Worm (Caenorhabditis elegans): ENCODE measurements around the gene Y62H9A.14.

DNA sequence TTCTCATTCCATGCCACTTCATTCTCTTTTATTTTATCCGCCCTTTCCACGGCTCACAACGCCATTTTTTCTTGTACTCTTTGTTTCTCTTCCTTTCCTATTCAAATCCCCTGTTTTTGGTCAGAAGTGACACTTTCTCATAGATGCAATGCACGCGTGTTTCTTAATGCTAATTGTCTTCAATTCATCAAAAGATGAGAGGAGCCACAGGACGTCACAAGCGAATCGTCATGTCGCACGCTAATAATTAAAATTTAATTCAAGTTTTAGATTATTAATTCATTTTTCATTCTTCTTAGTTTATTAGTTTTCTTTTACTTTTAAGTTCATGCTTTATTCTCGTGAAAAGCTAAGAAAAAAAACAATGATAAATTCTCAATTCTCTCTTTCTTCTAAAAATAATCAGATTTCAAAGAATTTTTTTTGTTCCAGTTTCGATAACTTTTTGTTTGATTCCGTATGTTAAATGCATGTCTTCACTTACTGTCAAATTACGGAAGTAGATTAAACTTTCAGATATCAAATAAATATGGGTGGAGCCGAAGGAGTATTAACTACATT lies at the start of gene Y62H9A.14:
- TF ChIP-seq ceh-16 (tag; optimal IDR thresholded peaks at IDR 0.05) (no peak), nhr-23 (tag; optimal IDR thresholded peaks at IDR 0.05) (no peak), unc-62 (GFP tag; optimal IDR thresholded peaks at IDR 0.05) (no peak), pha-4 (tag; optimal IDR thresholded peaks at IDR 0.05) (no peak), elt-2 (tag; optimal IDR thresholded peaks at IDR 0.05) (no peak), nhr-76 (tag; optimal IDR thresholded peaks at IDR 0.05) (no peak), elt-3 (tag; optimal IDR thresholded peaks at IDR 0.05) (no peak), ceh-82 (tag; optimal IDR thresholded peaks at IDR 0.05) (no peak), ceh-9 (tag; optimal IDR thresholded peaks at IDR 0.05) (no peak), egl-27 (tag; optimal IDR thresholded peaks at IDR 0.05) (no peak), snpc-4 (tag; optimal IDR thresholded peaks at IDR 0.05) (no peak), nhr-25 (tag; optimal IDR thresholded peaks at IDR 0.05) (no peak), nfya-1 (tag; optimal IDR thresholded peaks at IDR 0.05; ENCODE audit: insufficient read depth) (no peak), mdl-1 (tag; optimal IDR thresholded peaks at IDR 0.05) (no peak)
